Fruit fly (Drosophila melanogaster) Kc167 (cell line): ENCODE results near the gene Sfp38D.

Experiments used
- Myc ChIP-seq: fragments of >200 bp; optimal IDR thresholded peaks from 2 replicates; lab custom pipeline; 2017; ENCODE audit warnings: missing external identifiers
- Sin3A ChIP-seq: fragments of >200 bp; optimal IDR thresholded peaks from 2 replicates; lab custom pipeline; 2018; ENCODE audit warnings: missing external identifiers
- h ChIP-seq: fragments of >200 bp; optimal IDR thresholded peaks from 3 replicates; lab custom pipeline; 2018; ENCODE audit warnings: missing external identifiers
- insv ChIP-seq: fragments of >200 bp; optimal IDR thresholded peaks from 3 replicates; lab custom pipeline; 2018; ENCODE audit warnings: missing external identifiers
- psq ChIP-seq: fragments of >200 bp; optimal IDR thresholded peaks from 2 replicates; lab custom pipeline; 2017; ENCODE audit warnings: missing external identifiers
- ttk ChIP-seq: sonication (Bioruptor generic); optimal IDR thresholded peaks from 2 replicates; lab custom pipeline; 2017; ENCODE audit warnings: missing external identifiers

Gene Sfp38D

DNA sequence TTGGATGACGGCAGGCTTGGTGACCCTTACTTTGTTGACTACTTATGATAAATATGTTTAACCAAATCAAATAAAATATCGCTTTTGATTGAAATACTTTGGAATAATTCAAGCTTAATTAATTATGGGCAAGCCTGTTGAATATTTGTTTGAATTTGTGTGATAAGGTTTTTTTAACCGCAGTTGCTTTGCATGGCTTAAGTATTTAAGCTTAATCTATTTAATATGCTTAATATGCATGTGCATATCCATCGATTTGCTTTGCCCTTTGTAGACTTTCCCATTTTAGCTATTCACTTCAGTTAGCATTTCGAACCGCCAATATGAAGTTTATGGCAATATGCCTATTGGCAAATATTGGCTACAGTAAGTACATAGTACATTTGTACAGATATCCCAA lies at the start of gene Sfp38D:
Gene Sfp38D (plus strand): TSS at position 301 of the 400 bp plus-strand sequence.
- TF ChIP-seq h (lab: Kevin White, UChicago) (no peak), ttk (lab: Kevin White, UChicago) (no peak), psq (no peak), Sin3A (lab: Kevin White, UChicago) (no peak), insv (lab: Kevin White, UChicago) (no peak), Myc (no peak)

DNA sequence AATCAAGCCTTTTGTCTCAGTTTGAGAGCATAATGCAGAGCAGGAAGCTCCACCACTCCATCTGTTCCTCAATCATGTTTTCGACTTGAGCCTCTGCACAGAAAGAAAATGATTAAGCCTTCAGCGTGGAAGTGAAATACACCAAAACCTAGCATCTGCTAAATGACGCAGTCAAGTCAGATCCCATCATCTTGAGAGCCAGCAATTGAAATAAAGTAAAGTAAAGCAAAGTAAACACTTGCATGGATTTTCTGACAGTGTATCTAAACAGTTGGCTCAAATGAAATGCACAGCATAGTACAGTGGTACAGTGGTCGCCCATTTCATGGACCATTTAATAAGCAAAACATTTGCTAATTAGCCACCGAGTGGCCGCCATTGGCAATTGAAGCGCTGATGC lies 43.0 kb upstream of the Sfp38D start:
- TF ChIP-seq Sin3A (lab: Kevin White, UChicago), result no peak
- TF ChIP-seq insv (lab: Kevin White, UChicago), result no peak
- no peak for TF ChIP-seq ttk (lab: Kevin White, UChicago)
- no peak for TF ChIP-seq h (lab: Kevin White, UChicago)
- TF ChIP-seq psq, result no peak
- TF ChIP-seq Myc, result no peak

DNA sequence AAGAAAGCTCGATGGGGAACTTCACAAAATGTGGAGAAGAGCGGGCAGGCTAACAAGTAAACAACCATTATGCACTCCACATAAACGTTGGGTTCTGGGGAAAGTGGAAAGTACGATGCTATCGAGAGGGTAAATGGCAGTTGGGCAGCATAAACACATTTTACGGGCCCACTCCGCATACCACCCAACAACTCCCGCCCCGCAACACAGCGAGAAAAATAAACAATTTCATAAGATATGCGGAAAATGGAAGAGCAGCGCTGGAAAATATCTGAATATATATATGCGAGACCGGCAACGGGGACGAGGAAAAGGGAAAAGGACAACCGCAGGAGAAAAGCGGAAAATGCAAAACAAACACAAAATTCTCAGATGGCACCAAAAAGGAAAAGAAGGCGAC lies 39.4 kb upstream of the Sfp38D start:
- no peak for TF ChIP-seq h (lab: Kevin White, UChicago)
- no peak for TF ChIP-seq Sin3A (lab: Kevin White, UChicago)
- no peak for TF ChIP-seq insv (lab: Kevin White, UChicago)
- TF ChIP-seq psq, result no peak
- TF ChIP-seq ttk (lab: Kevin White, UChicago), result no peak
- no peak for TF ChIP-seq Myc

dm6 chr2L:20604096-20604495 lies 36.6 kb upstream of the Sfp38D start, which contains the start of gene CG31677:
CG31677 (minus strand) TSS chr2L:20604196.
- TF ChIP-seq psq, result no peak
- no peak for TF ChIP-seq Sin3A (lab: Kevin White, UChicago)
- TF ChIP-seq Myc, result no peak
- no peak for TF ChIP-seq h (lab: Kevin White, UChicago)
- no peak for TF ChIP-seq ttk (lab: Kevin White, UChicago)

DNA sequence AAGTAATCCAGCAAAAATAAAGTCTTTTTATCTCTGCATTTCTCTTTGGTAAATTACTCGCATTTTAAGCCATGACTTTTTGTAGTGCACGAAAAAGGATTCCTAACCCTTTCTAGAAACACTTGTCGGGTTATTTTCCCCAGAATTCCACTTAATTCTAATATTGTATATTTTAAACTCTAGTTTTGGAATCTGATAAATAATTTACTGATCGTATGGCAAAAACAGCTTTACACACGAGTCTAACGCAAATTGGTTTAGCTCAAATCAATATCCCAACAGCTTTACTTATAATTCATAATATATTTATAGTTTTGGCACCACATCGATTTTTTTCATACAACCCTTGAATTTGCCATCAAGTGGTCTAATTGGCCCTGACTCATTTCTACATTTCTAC lies 26.5 kb upstream of the Sfp38D start, which contains the start of gene CG15475:
Gene CG15475 (plus strand): TSS at position 301 of the 400 bp plus-strand sequence.
- TF ChIP-seq Myc (no peak), insv (lab: Kevin White, UChicago) (no peak), psq (no peak)

DNA sequence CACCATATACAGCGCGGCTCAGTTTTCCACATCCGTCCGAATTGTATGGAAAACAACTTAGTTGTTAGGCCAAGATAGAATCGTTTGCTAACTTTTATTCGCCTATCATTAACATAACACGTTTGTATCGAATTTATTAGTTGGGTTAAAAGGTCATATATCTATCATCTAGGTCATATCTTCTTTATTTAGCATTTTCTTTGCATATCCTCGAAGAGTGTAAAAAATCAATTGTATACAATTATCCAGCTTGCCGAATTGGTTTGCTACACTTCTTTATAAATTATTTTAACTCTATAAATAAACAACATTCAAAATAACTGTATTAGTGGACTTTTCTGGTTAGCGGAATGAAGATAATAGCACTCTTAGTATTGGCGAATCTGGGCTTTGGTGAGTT lies 6.5 kb upstream of the Sfp38D start, which contains the start of gene CG17472:
Gene CG17472 (plus strand): TSS at position 301 of the 400 bp plus-strand sequence.
- TF ChIP-seq Sin3A (lab: Kevin White, UChicago) (no peak), insv (lab: Kevin White, UChicago) (no peak), h (lab: Kevin White, UChicago) (no peak), psq (no peak), Myc (no peak), ttk (lab: Kevin White, UChicago) (no peak)

dm6 chr2L:20638413-20638812 lies 2.3 kb upstream of the Sfp38D start:
- no peak for TF ChIP-seq Myc
- TF ChIP-seq ttk (lab: Kevin White, UChicago), result no peak
- no peak for TF ChIP-seq insv (lab: Kevin White, UChicago)
- no peak for TF ChIP-seq h (lab: Kevin White, UChicago)
- TF ChIP-seq psq, result no peak
- no peak for TF ChIP-seq Sin3A (lab: Kevin White, UChicago)

DNA sequence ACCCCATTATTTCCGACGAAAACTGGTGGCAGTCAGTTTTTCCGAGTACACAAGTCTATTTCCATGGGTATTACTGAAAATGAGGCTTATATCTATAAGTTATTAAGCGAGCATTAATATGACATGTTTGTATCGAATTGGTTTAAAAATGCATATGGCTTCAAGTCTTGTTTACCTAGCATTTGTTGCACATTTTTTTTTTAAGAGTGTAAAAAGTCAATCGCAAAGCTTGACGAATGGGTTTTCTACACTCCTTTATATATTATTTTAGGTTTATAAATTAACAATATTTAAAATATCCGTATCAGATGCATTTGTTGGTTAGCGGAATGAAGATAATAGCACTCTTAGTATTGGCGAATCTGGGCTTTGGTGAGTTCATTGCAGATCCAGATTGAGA lies 896 bp upstream of the Sfp38D start, which contains the start of gene CG31680:
Gene CG31680 (plus strand): TSS at position 301 of the 400 bp plus-strand sequence.
- TF ChIP-seq Sin3A (lab: Kevin White, UChicago) (no peak), psq (no peak), h (lab: Kevin White, UChicago) (no peak), insv (lab: Kevin White, UChicago) (no peak), Myc (no peak), ttk (lab: Kevin White, UChicago) (no peak)

DNA sequence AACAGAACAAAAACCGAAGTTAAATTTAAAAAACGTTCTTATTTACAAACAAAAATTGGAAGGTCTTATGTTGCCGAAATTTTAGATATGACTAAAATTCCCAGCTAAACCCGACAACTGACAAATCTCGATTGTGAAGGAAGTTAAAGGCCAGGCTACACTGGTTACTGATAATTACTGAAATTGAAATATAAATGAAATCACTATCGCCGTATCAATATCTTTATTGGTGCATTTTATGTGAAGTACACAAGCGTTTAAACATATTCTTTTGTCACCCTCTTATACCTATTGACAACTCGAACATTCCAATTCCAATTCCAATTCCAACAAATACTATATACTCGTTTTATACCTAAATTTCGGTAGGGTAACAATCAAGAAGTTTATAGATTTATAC lies 2.4 kb downstream of the Sfp38D start, which contains the start of gene CG17470:
Gene CG17470 (minus strand): TSS at position 101 of the 400 bp plus-strand sequence.
- TF ChIP-seq h (lab: Kevin White, UChicago) (no peak), ttk (lab: Kevin White, UChicago) (no peak), Sin3A (lab: Kevin White, UChicago) (no peak), Myc (no peak), insv (lab: Kevin White, UChicago) (no peak), psq (no peak)

DNA sequence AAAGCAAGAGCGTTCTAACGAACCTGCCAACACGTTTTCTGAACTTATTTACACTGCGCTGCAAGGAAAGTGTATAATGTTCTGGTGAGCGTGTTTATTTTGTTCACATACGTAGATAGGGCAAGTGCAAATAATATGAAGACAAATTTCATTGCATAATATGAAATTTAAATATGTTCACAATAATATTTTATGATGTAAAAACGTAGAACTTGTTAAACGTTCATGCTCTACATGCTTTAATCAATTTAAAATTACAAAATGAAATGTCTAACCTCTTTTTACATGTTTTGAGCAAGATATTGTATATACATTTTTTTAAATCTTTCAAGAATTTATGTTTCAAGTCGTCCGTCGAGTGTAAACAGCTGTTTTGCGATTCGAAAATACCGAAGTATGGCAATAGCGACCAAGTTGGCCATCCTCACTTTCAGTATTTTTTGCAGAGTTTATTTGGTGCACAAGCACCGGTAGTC lies 4.7 kb downstream of the Sfp38D start, which contains the start of the genes phr6-4 and CG2608:
Gene phr6-4 (minus strand): TSS at position 398 of the 476 bp plus-strand sequence.
Gene CG2608 (plus strand): TSS at position 429 of the 476 bp plus-strand sequence.
- TF ChIP-seq insv (lab: Kevin White, UChicago) (no peak), h (lab: Kevin White, UChicago) (no peak), Myc (no peak), Sin3A (lab: Kevin White, UChicago) (no peak), psq (no peak), ttk (lab: Kevin White, UChicago) (no peak)

DNA sequence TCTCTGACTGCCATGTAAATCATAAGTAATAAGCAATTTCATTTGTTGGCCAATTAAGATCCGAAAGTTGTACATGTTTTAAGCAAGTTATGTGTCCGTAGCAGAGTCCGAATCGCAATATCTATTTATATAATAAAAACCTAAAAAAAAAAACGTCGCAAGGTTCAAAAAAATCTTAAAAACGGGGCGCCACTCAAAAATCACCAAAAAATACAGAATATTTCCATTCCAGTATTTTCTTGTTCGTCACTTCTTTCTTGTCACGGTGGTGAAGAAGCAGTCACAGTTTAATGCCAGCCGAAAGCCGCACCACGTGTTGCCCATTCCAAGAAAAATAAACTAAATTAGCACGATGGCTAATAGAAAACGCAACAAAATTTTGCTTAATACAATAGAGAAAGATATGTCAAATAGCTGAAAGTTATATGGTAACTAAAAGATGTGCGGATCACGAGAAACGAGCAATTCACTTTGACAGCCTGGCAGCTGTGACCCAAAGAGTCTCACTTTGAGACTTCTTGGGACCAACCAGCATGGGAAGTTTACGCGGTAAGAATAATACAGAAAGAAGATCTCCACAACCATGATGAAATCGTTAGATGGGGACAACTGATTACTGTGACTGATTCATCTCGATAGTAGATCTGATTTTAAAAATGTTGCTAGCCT lies 6.7 kb downstream of the Sfp38D start:
- no peak for TF ChIP-seq Myc
- TF ChIP-seq Sin3A (lab: Kevin White, UChicago), result no peak
- no peak for TF ChIP-seq ttk (lab: Kevin White, UChicago)
- no peak for TF ChIP-seq psq
- no peak for TF ChIP-seq h (lab: Kevin White, UChicago)
- TF ChIP-seq insv (lab: Kevin White, UChicago), result no peak

dm6 chr2L:20648612-20649011 lies 7.9 kb downstream of the Sfp38D start, which contains the start of gene CG18810:
CG18810 (plus strand) TSS chr2L:20648912.
- no peak for TF ChIP-seq Sin3A (lab: Kevin White, UChicago)
- no peak for TF ChIP-seq Myc
- TF ChIP-seq ttk (lab: Kevin White, UChicago), result no peak
- TF ChIP-seq h (lab: Kevin White, UChicago), result no peak
- TF ChIP-seq insv (lab: Kevin White, UChicago), result no peak
